Worm (Caenorhabditis elegans): ENCODE results near the gene C17H12.12.

DNA sequence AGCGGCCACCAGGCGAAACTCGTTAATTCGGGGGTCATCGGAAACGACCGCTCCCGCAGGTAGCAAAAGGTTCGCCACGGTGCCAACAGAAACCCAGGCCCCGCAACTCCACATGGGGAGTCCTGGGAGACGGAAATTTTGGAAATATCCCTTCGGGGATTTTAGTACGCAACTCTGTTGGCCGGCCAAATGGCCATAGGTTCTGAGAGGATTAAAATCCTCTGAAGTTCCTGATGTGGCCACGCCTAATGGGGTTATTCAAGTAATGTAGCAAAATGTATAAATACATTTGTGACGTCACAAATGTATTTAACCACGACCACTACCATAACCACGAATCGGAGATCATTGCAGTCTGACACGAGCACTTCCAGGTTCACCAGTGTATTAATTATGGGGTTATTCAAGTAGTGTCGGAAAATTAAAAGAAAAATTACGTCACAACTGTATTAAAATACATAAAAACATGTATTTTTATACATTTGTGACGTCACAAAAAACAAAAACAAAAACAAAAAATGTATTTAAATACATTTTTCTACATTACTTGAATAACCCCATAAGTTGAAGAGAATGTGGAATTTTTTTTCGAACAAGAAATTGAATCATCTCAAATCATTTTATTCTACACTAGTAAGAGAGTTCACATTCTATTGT is 2.3 kb upstream of the C17H12.12 start:
- TF ChIP-seq mep-1 (tag; optimal IDR thresholded peaks at IDR 0.05) (no peak), lir-3 (tag; optimal IDR thresholded peaks at IDR 0.05; ENCODE audit: poor library complexity) (no peak), unc-98 (GFP tag; IDR thresholded peaks at IDR 0.05) (no peak), blmp-1 (tag; optimal IDR thresholded peaks at IDR 0.05) (no peak)

Measured in whole organism, L1 larva.